Worm (Caenorhabditis elegans): Measurements from ENCODE around the gene pals-32.

Gene pals-32

ce11 chrV:2870127-2870526, 26.3 kb upstream of the pals-32 start, which contains the start of gene srh-243:
TSS of gene srh-243 (plus strand) at chrV:2870427.
- no peak for TF ChIP-seq tab-1 (GFP tag; IDR thresholded peaks at IDR 0.05)
- no peak for TF ChIP-seq ref-1 (GFP tag; conservative IDR thresholded peaks at IDR 0.05)
- no peak for TF ChIP-seq cog-1 (tag; optimal IDR thresholded peaks at IDR 0.05)
- TF ChIP-seq med-1 (GFP tag; optimal IDR thresholded peaks at IDR 0.05; ENCODE audit: insufficient read depth), result no peak
- TF ChIP-seq T22C8.4 (GFP tag; IDR thresholded peaks at IDR 0.05), result no peak
- TF ChIP-seq ztf-29 (GFP tag; IDR thresholded peaks at IDR 0.05), result no peak
- no peak for TF ChIP-seq klf-2 (GFP tag; conservative IDR thresholded peaks at IDR 0.05)
- no peak for TF ChIP-seq ztf-23 (GFP tag; IDR thresholded peaks at IDR 0.05)
- no peak for TF ChIP-seq flt-1 (GFP tag; IDR thresholded peaks at IDR 0.05)

- TF ChIP-seq ref-1 (GFP tag; conservative IDR thresholded peaks at IDR 0.05) (no peak), med-1 (GFP tag; optimal IDR thresholded peaks at IDR 0.05; ENCODE audit: insufficient read depth) (no peak), flt-1 (GFP tag; IDR thresholded peaks at IDR 0.05) (no peak), T22C8.4 (GFP tag; IDR thresholded peaks at IDR 0.05) (no peak), ztf-23 (GFP tag; IDR thresholded peaks at IDR 0.05) (no peak), ztf-29 (GFP tag; IDR thresholded peaks at IDR 0.05) (no peak), tab-1 (GFP tag; IDR thresholded peaks at IDR 0.05) (no peak), cog-1 (tag; optimal IDR thresholded peaks at IDR 0.05) (no peak), klf-2 (GFP tag; conservative IDR thresholded peaks at IDR 0.05) (no peak)
Measured at ce11 chrV:2871754-2872504, 24.5 kb upstream of the pals-32 start.

- no peak for TF ChIP-seq ref-1 (GFP tag; conservative IDR thresholded peaks at IDR 0.05)
- TF ChIP-seq T22C8.4 (GFP tag; IDR thresholded peaks at IDR 0.05), result no peak
- TF ChIP-seq med-1 (GFP tag; optimal IDR thresholded peaks at IDR 0.05; ENCODE audit: insufficient read depth), result no peak
- no peak for TF ChIP-seq tab-1 (GFP tag; IDR thresholded peaks at IDR 0.05)
- no peak for TF ChIP-seq ztf-23 (GFP tag; IDR thresholded peaks at IDR 0.05)
Measured at ce11 chrV:2872947-2873346, 23.5 kb upstream of the pals-32 start.

ce11 chrV:2875422-2875821, 21.0 kb upstream of the pals-32 start, which contains the start of gene folt-2:
TSS of gene folt-2 (minus strand) at chrV:2875600.
- no peak for TF ChIP-seq med-1 (GFP tag; optimal IDR thresholded peaks at IDR 0.05; ENCODE audit: insufficient read depth)
- TF ChIP-seq klf-2 (GFP tag; conservative IDR thresholded peaks at IDR 0.05), result no peak
- TF ChIP-seq T22C8.4 (GFP tag; IDR thresholded peaks at IDR 0.05), result no peak
- no peak for TF ChIP-seq ztf-29 (GFP tag; IDR thresholded peaks at IDR 0.05)
- TF ChIP-seq tab-1 (GFP tag; IDR thresholded peaks at IDR 0.05), result no peak
- no peak for TF ChIP-seq ztf-23 (GFP tag; IDR thresholded peaks at IDR 0.05)
- TF ChIP-seq cog-1 (tag; optimal IDR thresholded peaks at IDR 0.05), result no peak
- TF ChIP-seq flt-1 (GFP tag; IDR thresholded peaks at IDR 0.05), result no peak
- no peak for TF ChIP-seq ref-1 (GFP tag; conservative IDR thresholded peaks at IDR 0.05)

- no peak for TF ChIP-seq ztf-23 (GFP tag; IDR thresholded peaks at IDR 0.05)
- TF ChIP-seq ztf-29 (GFP tag; IDR thresholded peaks at IDR 0.05), result no peak
- TF ChIP-seq T22C8.4 (GFP tag; IDR thresholded peaks at IDR 0.05), result no peak
- no peak for TF ChIP-seq ref-1 (GFP tag; conservative IDR thresholded peaks at IDR 0.05)
Measured at ce11 chrV:2876188-2876831, 20.1 kb upstream of the pals-32 start.

ce11 chrV:2877509-2877908, 18.9 kb upstream of the pals-32 start, which contains the start of gene F37B4.10:
TSS of gene F37B4.10 (minus strand) at chrV:2877609.
- no peak for TF ChIP-seq med-1 (GFP tag; optimal IDR thresholded peaks at IDR 0.05; ENCODE audit: insufficient read depth)
- no peak for TF ChIP-seq klf-2 (GFP tag; conservative IDR thresholded peaks at IDR 0.05)
- TF ChIP-seq ref-1 (GFP tag; conservative IDR thresholded peaks at IDR 0.05), result no peak
- TF ChIP-seq ztf-23 (GFP tag; IDR thresholded peaks at IDR 0.05), result no peak

- no peak for TF ChIP-seq klf-2 (GFP tag; conservative IDR thresholded peaks at IDR 0.05)
- no peak for TF ChIP-seq ref-1 (GFP tag; conservative IDR thresholded peaks at IDR 0.05)
- no peak for TF ChIP-seq ztf-23 (GFP tag; IDR thresholded peaks at IDR 0.05)
- TF ChIP-seq tab-1 (GFP tag; IDR thresholded peaks at IDR 0.05), result no peak
- no peak for TF ChIP-seq T22C8.4 (GFP tag; IDR thresholded peaks at IDR 0.05)
- TF ChIP-seq cog-1 (tag; optimal IDR thresholded peaks at IDR 0.05), result no peak
- TF ChIP-seq ztf-29 (GFP tag; IDR thresholded peaks at IDR 0.05), result no peak
- no peak for TF ChIP-seq med-1 (GFP tag; optimal IDR thresholded peaks at IDR 0.05; ENCODE audit: insufficient read depth)
- no peak for TF ChIP-seq flt-1 (GFP tag; IDR thresholded peaks at IDR 0.05)
Measured at ce11 chrV:2879801-2880200, 16.6 kb upstream of the pals-32 start, which contains the start of gene str-39. TSS of gene str-39 (minus strand) at chrV:2879901.

- TF ChIP-seq ref-1 (GFP tag; conservative IDR thresholded peaks at IDR 0.05) (no peak), tab-1 (GFP tag; IDR thresholded peaks at IDR 0.05) (no peak), med-1 (GFP tag; optimal IDR thresholded peaks at IDR 0.05; ENCODE audit: insufficient read depth) (no peak), ztf-29 (GFP tag; IDR thresholded peaks at IDR 0.05) (no peak), ztf-23 (GFP tag; IDR thresholded peaks at IDR 0.05) (no peak), T22C8.4 (GFP tag; IDR thresholded peaks at IDR 0.05) (no peak), klf-2 (GFP tag; conservative IDR thresholded peaks at IDR 0.05) (no peak), cog-1 (tag; optimal IDR thresholded peaks at IDR 0.05) (no peak), flt-1 (GFP tag; IDR thresholded peaks at IDR 0.05) (no peak)
Measured at ce11 chrV:2880356-2880755, 16.1 kb upstream of the pals-32 start.

- TF ChIP-seq med-1 (GFP tag; optimal IDR thresholded peaks at IDR 0.05; ENCODE audit: insufficient read depth), result no peak
- TF ChIP-seq klf-2 (GFP tag; conservative IDR thresholded peaks at IDR 0.05), result no peak
- no peak for TF ChIP-seq ztf-29 (GFP tag; IDR thresholded peaks at IDR 0.05)
- no peak for TF ChIP-seq ref-1 (GFP tag; conservative IDR thresholded peaks at IDR 0.05)
- TF ChIP-seq flt-1 (GFP tag; IDR thresholded peaks at IDR 0.05), result no peak
Measured at ce11 chrV:2881016-2881415, 15.4 kb upstream of the pals-32 start, which contains the start of gene ifc-1. TSS of gene ifc-1 (plus strand) at chrV:2881393.

Measured in whole organism, midembryonic.